Worm (Caenorhabditis elegans): ENCODE results near the gene cpf-1.
A peak's percentile ranks its signal among the peaks of the same experiment; 100 is the strongest.

cpf-1 gene

DNA sequence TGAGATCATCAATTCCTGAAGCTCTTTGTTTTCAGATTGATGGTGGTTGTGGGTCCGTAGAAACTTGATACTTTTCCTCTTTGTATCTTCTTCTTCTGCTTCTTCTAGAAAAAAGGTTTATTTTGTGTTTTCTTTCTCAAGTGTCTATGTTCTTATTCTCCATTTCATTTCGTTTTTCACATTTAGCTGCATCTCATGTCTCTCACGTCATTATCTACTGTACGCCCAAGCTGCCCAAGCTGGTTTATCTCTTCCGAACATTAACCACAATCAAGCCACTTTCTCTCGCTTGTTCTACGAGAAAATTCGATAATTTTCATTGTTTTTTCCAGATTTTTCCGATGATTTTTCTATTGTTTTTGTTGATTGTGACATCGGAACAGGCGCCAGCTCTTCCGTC is 3.0 kb downstream of the cpf-1 start, which contains the start of gene F28C6.5:
F28C6.5 (plus strand) TSS at position 301 of the 400 bp plus-strand sequence.
- TF ChIP-seq ztf-25 (GFP tag; IDR thresholded peaks at IDR 0.05) (no peak), sdz-38 (tag; optimal IDR thresholded peaks at IDR 0.05) (no peak), cebp-2 (GFP tag; IDR thresholded peaks at IDR 0.05) (no peak), egrh-3 (GFP tag; IDR thresholded peaks at IDR 0.05) (no peak), tbp1 (GFP tag; optimal IDR thresholded peaks at IDR 0.05) (no peak), dpff-1 (tag; optimal IDR thresholded peaks at IDR 0.05) (no peak), ceh-100 (GFP tag; IDR thresholded peaks at IDR 0.05) (no peak), F10E7.11 (tag; optimal IDR thresholded peaks at IDR 0.05) (no peak), pbrm-1 (GFP tag; IDR thresholded peaks at IDR 0.05) (no peak), F57A8.1 (GFP tag; optimal IDR thresholded peaks at IDR 0.05) (no peak), ceh-91 (GFP tag; IDR thresholded peaks at IDR 0.05) (no peak), lin-35 (GFP tag; optimal IDR thresholded peaks at IDR 0.05) (no peak)

DNA sequence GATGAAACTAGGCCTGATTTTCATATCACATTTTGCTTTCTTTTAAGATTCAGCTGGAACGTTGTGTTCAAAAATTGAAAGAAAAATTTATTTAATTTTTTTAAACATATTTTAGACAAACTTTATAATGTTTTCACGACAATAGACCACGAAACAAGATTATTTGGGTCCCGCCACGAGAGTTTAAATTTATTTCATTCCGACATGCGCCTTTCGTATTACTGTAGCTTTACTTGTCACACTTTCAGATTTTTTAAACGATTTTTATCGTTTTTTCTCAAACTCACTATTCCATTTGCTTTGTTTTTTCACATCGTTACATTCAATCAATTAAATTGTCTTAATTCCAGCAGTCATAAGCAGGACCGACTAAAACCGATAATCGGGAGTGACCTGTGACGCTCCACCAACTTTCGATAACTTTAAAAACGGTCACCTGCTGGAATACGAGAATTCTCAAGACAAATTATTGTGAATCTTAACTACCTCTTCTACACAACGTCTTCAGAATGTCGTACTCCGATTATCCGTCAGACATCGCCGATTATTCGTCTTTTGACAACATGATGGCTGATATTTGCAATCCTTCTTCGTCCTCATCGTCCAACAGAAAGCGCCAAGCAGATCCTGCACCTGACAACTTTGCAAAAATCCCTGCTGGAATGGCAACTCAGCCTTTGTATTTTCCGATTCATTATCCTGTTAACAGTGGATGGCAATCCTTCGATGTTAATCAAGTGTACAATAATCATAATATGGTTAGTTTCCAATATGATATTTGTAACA is 8.2 kb downstream of the cpf-1 start, which contains the start of gene aptf-3:
aptf-3 (plus strand) TSS at position 351 of the 786 bp plus-strand sequence.
- TF ChIP-seq lsy-27 (tag; optimal IDR thresholded peaks at IDR 0.05; ENCODE audit: borderline replicate concordance, insufficient read depth) (no peak), pbrm-1 (GFP tag; IDR thresholded peaks at IDR 0.05) (no peak), ztf-3 (GFP tag; optimal IDR thresholded peaks at IDR 0.05) (no peak), dpff-1 (tag; optimal IDR thresholded peaks at IDR 0.05) (no peak), F33H1.4 (GFP tag; IDR thresholded peaks at IDR 0.05) (peak; percentile 69), lin-54 (GFP tag; optimal IDR thresholded peaks at IDR 0.05) (no peak), T07F8.4 (tag; optimal IDR thresholded peaks at IDR 0.05) (no peak), aptf-3 (GFP tag; IDR thresholded peaks at IDR 0.05) (no peak), lsl-1 (GFP tag; optimal IDR thresholded peaks at IDR 0.05) (peak; percentile 71), F10E7.11 (tag; optimal IDR thresholded peaks at IDR 0.05) (no peak)

DNA sequence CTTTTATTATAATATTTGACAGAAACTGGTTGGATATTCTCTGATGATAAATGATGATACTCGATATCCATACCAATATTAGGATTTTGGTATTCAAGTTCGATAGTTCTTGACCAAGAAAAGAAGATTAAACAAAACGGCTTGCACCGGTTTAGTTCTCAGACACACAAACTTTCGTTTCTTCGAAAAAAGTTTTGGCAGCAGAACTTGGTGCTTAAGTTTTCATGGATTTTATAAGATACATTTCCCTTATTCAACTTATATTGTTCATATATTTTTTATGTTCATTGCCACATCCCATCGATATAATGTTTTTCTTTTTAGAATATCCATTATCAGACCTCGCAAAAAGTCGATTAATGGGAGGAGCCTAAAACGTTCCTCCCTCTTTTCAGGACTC is 11.6 kb downstream of the cpf-1 start, which contains the start of gene aptf-4:
aptf-4 (plus strand) TSS at position 301 of the 400 bp plus-strand sequence.
- no peak for TF ChIP-seq T07F8.4 (tag; optimal IDR thresholded peaks at IDR 0.05)
- TF ChIP-seq ceh-91 (GFP tag; IDR thresholded peaks at IDR 0.05) = no peak
- no peak for TF ChIP-seq D2030.7 (GFP tag; IDR thresholded peaks at IDR 0.05)
- no peak for TF ChIP-seq efl-1 (GFP tag; optimal IDR thresholded peaks at IDR 0.05)

DNA sequence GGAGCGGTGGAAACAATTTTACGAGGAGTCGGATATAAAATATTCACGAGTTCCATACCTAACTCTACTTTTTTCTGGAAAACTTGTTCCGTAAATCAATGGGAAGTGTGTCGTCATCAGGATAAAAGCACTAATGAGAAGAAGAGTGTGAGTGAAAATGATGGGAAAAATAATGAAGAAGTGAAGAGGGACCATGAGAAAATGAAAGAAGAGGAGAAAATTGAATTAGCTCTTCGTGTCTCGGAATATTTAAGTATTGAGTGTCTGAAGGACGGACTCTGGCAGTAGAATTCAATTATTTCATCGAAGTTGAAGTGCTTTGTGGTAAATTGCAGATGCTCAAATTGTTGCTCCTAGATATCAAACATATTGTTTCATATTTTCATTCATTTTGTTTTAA is 13.0 kb downstream of the cpf-1 start:
- TF ChIP-seq mes-4 (tag; optimal IDR thresholded peaks at IDR 0.05) = no peak
- TF ChIP-seq lin-54 (GFP tag; optimal IDR thresholded peaks at IDR 0.05) = no peak
- no peak for TF ChIP-seq nhr-120 (GFP tag; IDR thresholded peaks at IDR 0.05)
- TF ChIP-seq F39B2.1 (GFP tag; IDR thresholded peaks at IDR 0.05) = no peak
- no peak for TF ChIP-seq let-607 (tag; optimal IDR thresholded peaks at IDR 0.05)
- TF ChIP-seq hsf-1 (GFP tag; IDR thresholded peaks at IDR 0.05) = no peak
- TF ChIP-seq chd-7 (tag; optimal IDR thresholded peaks at IDR 0.05) = no peak
- no peak for TF ChIP-seq F49E8.2 (tag; optimal IDR thresholded peaks at IDR 0.05; ENCODE audit: insufficient read depth)
- TF ChIP-seq lin-35 (GFP tag; optimal IDR thresholded peaks at IDR 0.05) = no peak
- no peak for TF ChIP-seq ceh-40 (GFP tag; IDR thresholded peaks at IDR 0.05)
- TF ChIP-seq tbx-9 (tag; optimal IDR thresholded peaks at IDR 0.05; ENCODE audit: borderline replicate concordance) = no peak
- no peak for TF ChIP-seq nfyb-1 (GFP tag; IDR thresholded peaks at IDR 0.05)
- no peak for TF ChIP-seq dpl-1 (GFP tag; optimal IDR thresholded peaks at IDR 0.05)
- TF ChIP-seq lin-26 (GFP tag; IDR thresholded peaks at IDR 0.05) = no peak
- TF ChIP-seq ztf-28 (GFP tag; IDR thresholded peaks at IDR 0.05) = no peak
- no peak for TF ChIP-seq somi-1 (GFP tag; optimal IDR thresholded peaks at IDR 0.05)
- no peak for TF ChIP-seq gei-17 (GFP tag; optimal IDR thresholded peaks at IDR 0.05)

All from whole organism, young adult.